Fruit fly (Drosophila melanogaster) whole organism, embryonic: ENCODE measurements around the gene CG17549.

ENCODE experiments used
- Awh ChIP-seq: fragments of 200-800 bp; sonication (Bioruptor generic); IDR thresholded peaks from 2 replicates; pipeline ENCODE4, ENCODE4 v1.3.6; 2022; ENCODE audit warnings: missing biosample characterization, missing genetic modification characterization
- BtbVII ChIP-seq: fragments of 200-800 bp; sonication (Bioruptor generic); optimal IDR thresholded peaks from 3 replicates; lab custom pipeline; 2017; ENCODE audit warnings: missing biosample characterization, mild to moderate bottlenecking, missing genetic modification characterization
- CG10274 ChIP-seq: fragments of 200-800 bp; sonication (Bioruptor generic); optimal IDR thresholded peaks from 3 replicates; lab custom pipeline; 2017; ENCODE audit warnings: missing biosample characterization, mild to moderate bottlenecking, missing genetic modification characterization
- CG10321 ChIP-seq: fragments of 200-800 bp; sonication (Bioruptor generic); IDR thresholded peaks from 2 replicates; pipeline ENCODE4 v1.3.6; 2022; ENCODE audit warnings: missing biosample characterization, missing genetic modification characterization
- CG10366 ChIP-seq: fragments of 200-800 bp; sonication (Bioruptor generic); IDR thresholded peaks from 2 replicates; pipeline ENCODE4 v1.3.6; 2022; ENCODE audit warnings: missing biosample characterization, missing genetic modification characterization
- CG11696 ChIP-seq: fragments of 200-800 bp; sonication (Bioruptor generic); IDR thresholded peaks from 2 replicates; pipeline ENCODE4 v1.3.6; 2022; ENCODE audit warnings: missing biosample characterization, missing genetic modification characterization
- CG11723 ChIP-seq: fragments of 200-800 bp; sonication (Bioruptor generic); optimal IDR thresholded peaks from 2 replicates; lab custom pipeline; 2017; ENCODE audit warnings: missing biosample characterization, mild to moderate bottlenecking, missing genetic modification characterization
- CG12071 ChIP-seq: fragments of 200-800 bp; sonication (Bioruptor generic); optimal IDR thresholded peaks from 3 replicates; lab custom pipeline; 2018; ENCODE audit warnings: missing biosample characterization, mild to moderate bottlenecking, missing genetic modification characterization
- CG12391 ChIP-seq: fragments of 200-800 bp; sonication (Bioruptor generic); optimal IDR thresholded peaks from 3 replicates; lab custom pipeline; 2018; ENCODE audit warnings: missing biosample characterization, mild to moderate bottlenecking, missing genetic modification characterization, moderate library complexity
- CG13296 ChIP-seq: fragments of 200-800 bp; sonication (Bioruptor generic); optimal IDR thresholded peaks from 3 replicates; lab custom pipeline; 2018; ENCODE audit warnings: missing biosample characterization, mild to moderate bottlenecking, missing genetic modification characterization
- CG13775 ChIP-seq: fragments of 200-800 bp; sonication (Bioruptor generic); optimal IDR thresholded peaks from 3 replicates; lab custom pipeline; 2017; ENCODE audit warnings: missing biosample characterization, mild to moderate bottlenecking, missing genetic modification characterization
- CG14710 ChIP-seq: fragments of 200-800 bp; sonication (Bioruptor generic); optimal IDR thresholded peaks from 3 replicates; lab custom pipeline; 2019; ENCODE audit warnings: missing biosample characterization, mild to moderate bottlenecking, missing genetic modification characterization, moderate library complexity
- CG15011 ChIP-seq: fragments of 200-800 bp; sonication (Bioruptor generic); optimal IDR thresholded peaks from 3 replicates; lab custom pipeline; 2018; ENCODE audit warnings: missing biosample characterization, mild to moderate bottlenecking, missing genetic modification characterization
- CG1647 ChIP-seq: fragments of 200-800 bp; sonication (Bioruptor generic); optimal IDR thresholded peaks from 3 replicates; lab custom pipeline; 2016; ENCODE audit warnings: missing biosample characterization, missing genetic modification characterization
- CG18599 ChIP-seq: fragments of 200-800 bp; sonication (Bioruptor generic); optimal IDR thresholded peaks from 3 replicates; lab custom pipeline; 2017; ENCODE audit warnings: missing biosample characterization, missing genetic modification characterization, mild to moderate bottlenecking, moderate library complexity, missing genetic modification reagents
- CG18764 ChIP-seq: fragments of 200-800 bp; sonication (Bioruptor generic); optimal IDR thresholded peaks from 3 replicates; lab custom pipeline; 2016; ENCODE audit warnings: missing biosample characterization, missing genetic modification characterization
- CG2678 ChIP-seq: fragments of 200-800 bp; sonication (Bioruptor generic); optimal IDR thresholded peaks from 3 replicates; lab custom pipeline; 2019; ENCODE audit warnings: missing biosample characterization, mild to moderate bottlenecking, missing genetic modification characterization, moderate library complexity
- CG2712 ChIP-seq: fragments of 200-800 bp; optimal IDR thresholded peaks from 3 replicates; lab custom pipeline; 2019; ENCODE audit warnings: missing biosample characterization, mild to moderate bottlenecking, missing genetic modification characterization, moderate library complexity
- CG3838 ChIP-seq: fragments of 200-800 bp; sonication (Bioruptor generic); optimal IDR thresholded peaks from 3 replicates; lab custom pipeline; 2016; ENCODE audit warnings: missing biosample characterization, missing genetic modification characterization
- CG4820 ChIP-seq: fragments of 200-800 bp; sonication (Bioruptor generic); optimal IDR thresholded peaks from 3 replicates; lab custom pipeline; 2016; ENCODE audit warnings: missing biosample characterization, missing genetic modification characterization
- CG5245 ChIP-seq: fragments of 200-800 bp; sonication (Bioruptor generic); optimal IDR thresholded peaks from 3 replicates; lab custom pipeline; 2016; ENCODE audit warnings: missing biosample characterization, missing genetic modification characterization
- CG7271 ChIP-seq: fragments of 200-800 bp; sonication (Bioruptor generic); optimal IDR thresholded peaks from 2 replicates; lab custom pipeline; 2018; ENCODE audit warnings: missing biosample characterization, mild to moderate bottlenecking, missing genetic modification characterization, moderate library complexity
- CG7963 ChIP-seq: fragments of 200-800 bp; sonication (Bioruptor generic); IDR thresholded peaks from 3 replicates; pipeline ENCODE4 v1.3.6; 2022; ENCODE audit warnings: missing biosample characterization, missing genetic modification characterization; ENCODE audit not compliant: partially characterized antibody
- CG9876 ChIP-seq: fragments of 200-800 bp; sonication (Bioruptor generic); optimal IDR thresholded peaks from 2 replicates; lab custom pipeline; 2016; ENCODE audit warnings: missing biosample characterization, missing genetic modification characterization
- CG9932 ChIP-seq: fragments of 200-800 bp; sonication (Bioruptor generic); IDR thresholded peaks from 2 replicates; pipeline ENCODE4 v1.3.6; 2022; ENCODE audit warnings: missing biosample characterization, missing genetic modification characterization
- D ChIP-seq, 2 experiments: fragments of 200-800 bp in 1 of 2; fragments of >200 bp in 1 of 2; sonication (Bioruptor generic) in 1 of 2; optimal IDR thresholded peaks; 2 replicates in 1 of 2; 3 replicates in 1 of 2; lab custom pipeline; 2017; ENCODE audit warnings: mild to moderate bottlenecking in 1 of 2, missing biosample characterization in 1 of 2, missing genetic modification characterization in 1 of 2, missing genetic modification reagents in 1 of 2
- D19B ChIP-seq: fragments of 200-800 bp; sonication (Bioruptor generic); optimal IDR thresholded peaks from 2 replicates; lab custom pipeline; 2017; ENCODE audit warnings: missing biosample characterization, mild to moderate bottlenecking, missing genetic modification characterization
- E2f1 ChIP-seq: fragments of 200-800 bp; sonication (Bioruptor generic); IDR thresholded peaks from 2 replicates; pipeline ENCODE4 v1.3.6; 2022; ENCODE audit warnings: missing biosample characterization, missing genetic modification characterization
- GATAe ChIP-seq: fragments of 200-800 bp; sonication (Bioruptor generic); conservative IDR thresholded peaks from 2 replicates; pipeline ENCODE4 v1.3.6; 2022; ENCODE audit warnings: missing biosample characterization, missing genetic modification characterization
- Myb ChIP-seq: fragments of 200-800 bp; sonication (Bioruptor generic); optimal IDR thresholded peaks from 2 replicates; lab custom pipeline; 2016; ENCODE audit warnings: missing biosample characterization, missing genetic modification characterization
- NC2α ChIP-seq: fragments of 200-800 bp; sonication (Bioruptor generic); optimal IDR thresholded peaks from 2 replicates; lab custom pipeline; 2016; ENCODE audit warnings: missing biosample characterization, missing genetic modification characterization
- Nf-YB ChIP-seq: fragments of 200-800 bp; sonication (Bioruptor generic); optimal IDR thresholded peaks from 3 replicates; lab custom pipeline; 2019; ENCODE audit warnings: missing biosample characterization, mild to moderate bottlenecking, missing genetic modification characterization, moderate library complexity
- Rfx ChIP-seq: fragments of 200-800 bp; sonication (Bioruptor generic); IDR thresholded peaks from 2 replicates; pipeline ENCODE4 v1.3.6; 2022; ENCODE audit warnings: missing biosample characterization, missing genetic modification characterization
- Sox102F ChIP-seq: fragments of 200-800 bp; sonication (Bioruptor generic); optimal IDR thresholded peaks from 2 replicates; lab custom pipeline; 2018; ENCODE audit warnings: missing biosample characterization, mild to moderate bottlenecking, missing genetic modification characterization, moderate library complexity
- crc ChIP-seq: fragments of 200-800 bp; sonication (Bioruptor generic); optimal IDR thresholded peaks from 2 replicates; lab custom pipeline; 2016; ENCODE audit warnings: missing biosample characterization, missing genetic modification characterization
- croc ChIP-seq: fragments of 200-800 bp; sonication (Bioruptor generic); conservative IDR thresholded peaks from 3 replicates; pipeline ENCODE4 v1.3.6; 2022; ENCODE audit warnings: missing biosample characterization, missing genetic modification characterization
- cwo ChIP-seq: fragments of 200-800 bp; sonication (Bioruptor generic); optimal IDR thresholded peaks from 3 replicates; lab custom pipeline; 2017; ENCODE audit warnings: missing biosample characterization, missing genetic modification characterization, mild to moderate bottlenecking, moderate library complexity, missing genetic modification reagents
- grau ChIP-seq: fragments of 200-800 bp; optimal IDR thresholded peaks from 3 replicates; lab custom pipeline; 2019; ENCODE audit warnings: missing biosample characterization, mild to moderate bottlenecking, missing genetic modification characterization, moderate library complexity
- grn ChIP-seq: fragments of 200-800 bp; sonication (Bioruptor generic); optimal IDR thresholded peaks from 3 replicates; lab custom pipeline; 2017; ENCODE audit warnings: missing biosample characterization, missing genetic modification characterization
- gsb ChIP-seq: fragments of 200-800 bp; sonication (Bioruptor generic); IDR thresholded peaks from 2 replicates; pipeline ENCODE4 v1.3.6; 2022; ENCODE audit warnings: missing biosample characterization, missing genetic modification characterization
- hbn ChIP-seq: fragments of 200-800 bp; sonication (Bioruptor generic); IDR thresholded peaks from 2 replicates; pipeline ENCODE4 v1.3.6; 2022; ENCODE audit warnings: missing biosample characterization, missing genetic modification characterization; ENCODE audit not compliant: partially characterized antibody
- her ChIP-seq: fragments of 200-800 bp; sonication (Bioruptor generic); optimal IDR thresholded peaks from 2 replicates; lab custom pipeline; 2016; ENCODE audit warnings: missing biosample characterization, missing genetic modification characterization
- ind ChIP-seq: fragments of 200-800 bp; sonication (Bioruptor generic); optimal IDR thresholded peaks from 3 replicates; lab custom pipeline; 2016; ENCODE audit warnings: missing biosample characterization, missing genetic modification characterization
- lov ChIP-seq, 2 experiments: fragments of 200-800 bp in 1 of 2; fragments of >200 bp in 1 of 2; sonication (Bioruptor generic) in 1 of 2; IDR thresholded peaks in 1 of 2; optimal IDR thresholded peaks in 1 of 2; 2 replicates in 1 of 2; 3 replicates in 1 of 2; pipeline versions ENCODE4 v1.3.6 to Lab custom; 2017 to 2022; ENCODE audit warnings: missing biosample characterization in 1 of 2, missing genetic modification characterization in 1 of 2
- pros ChIP-seq: fragments of 200-800 bp; sonication (Bioruptor generic); optimal IDR thresholded peaks from 3 replicates; lab custom pipeline; 2019; ENCODE audit warnings: missing biosample characterization, mild to moderate bottlenecking, missing genetic modification characterization, moderate library complexity
- psq ChIP-seq: fragments of 200-800 bp; sonication (Bioruptor generic); optimal IDR thresholded peaks from 2 replicates; lab custom pipeline; 2017; ENCODE audit warnings: missing biosample characterization, missing genetic modification characterization
- row ChIP-seq: fragments of 200-800 bp; sonication (Bioruptor generic); IDR thresholded peaks from 3 replicates; pipeline ENCODE4 v1.3.6; 2022; ENCODE audit warnings: missing biosample characterization, missing genetic modification characterization
- sens-2 ChIP-seq: fragments of 200-800 bp; sonication (Bioruptor generic); IDR thresholded peaks from 2 replicates; pipeline ENCODE4 v1.3.6; 2022; ENCODE audit warnings: missing biosample characterization, missing genetic modification characterization
- slp2 ChIP-seq: fragments of 200-800 bp; sonication (Bioruptor generic); optimal IDR thresholded peaks from 2 replicates; lab custom pipeline; 2016; ENCODE audit warnings: missing biosample characterization, missing genetic modification characterization
- tgo ChIP-seq: fragments of 200-800 bp; sonication (Bioruptor generic); IDR thresholded peaks from 3 replicates; pipeline ENCODE4 v1.3.6; 2022; ENCODE audit warnings: missing biosample characterization, missing genetic modification characterization
- yki ChIP-seq: fragments of >200 bp; optimal IDR thresholded peaks from 3 replicates; lab custom pipeline; 2018

The CG17549 gene

dm6 chr2L:19373809-19374208 lies 16.1 kb downstream of the CG17549 start (continued):
- TF ChIP-seq Myb = no peak
- no peak for TF ChIP-seq grn (GFP tag; lab: Kevin White, UChicago)
- TF ChIP-seq CG12391 (tag; lab: Kevin White, UChicago) = peak; percentile 52
- no peak for TF ChIP-seq CG7963 (GFP tag; lab: Robert Waterston, UW)
- TF ChIP-seq gsb (GFP tag; lab: Robert Waterston, UW) = no peak
- no peak for TF ChIP-seq CG9932 (GFP tag; lab: Robert Waterston, UW)
- TF ChIP-seq psq (GFP tag; lab: Kevin White, UChicago) = no peak
- TF ChIP-seq E2f1 = no peak
- TF ChIP-seq CG12071 (GFP tag; lab: Kevin White, UChicago) = no peak
- no peak for TF ChIP-seq hbn (GFP tag; lab: Robert Waterston, UW)
- no peak for TF ChIP-seq CG9876
- TF ChIP-seq CG15011 = no peak
- TF ChIP-seq her (GFP tag; lab: Kevin White, UChicago) = no peak
- no peak for TF ChIP-seq CG3838 (GFP tag; lab: Kevin White, UChicago)
- TF ChIP-seq CG4820 (GFP tag; lab: Kevin White, UChicago) = no peak
- TF ChIP-seq lov (optimal IDR thresholded peaks at IDR 0.05; lab: Kevin White, UChicago) = no peak
- TF ChIP-seq lov (GFP tag; IDR thresholded peaks at IDR 0.05; lab: Robert Waterston, UW) = no peak
- peak; percentile 27 for TF ChIP-seq Sox102F
- no peak for TF ChIP-seq CG11723 (GFP tag; lab: Kevin White, UChicago)
- TF ChIP-seq pros (GFP tag; lab: Kevin White, UChicago) = no peak
- TF ChIP-seq CG11696 (GFP tag; lab: Robert Waterston, UW) = no peak
- no peak for TF ChIP-seq CG10321 (GFP tag; lab: Robert Waterston, UW)
- TF ChIP-seq BtbVII (GFP tag; lab: Kevin White, UChicago) = no peak
- TF ChIP-seq cwo (GFP tag; lab: Kevin White, UChicago) = no peak
- TF ChIP-seq grau = peak; percentile 43
- TF ChIP-seq Nf-YB (GFP tag; lab: Kevin White, UChicago) = no peak
- TF ChIP-seq slp2 (GFP tag; lab: Kevin White, UChicago) = no peak
- no peak for TF ChIP-seq CG10274 (GFP tag; lab: Kevin White, UChicago)
- TF ChIP-seq ind (GFP tag; lab: Kevin White, UChicago) = peak; percentile 16
- no peak for TF ChIP-seq D19B (GFP tag; lab: Kevin White, UChicago)
- TF ChIP-seq CG18764 = no peak
- no peak for TF ChIP-seq crc (GFP tag; lab: Kevin White, UChicago)
- peak; percentile 36 for TF ChIP-seq CG18599 (GFP tag; lab: Kevin White, UChicago)
- TF ChIP-seq CG10366 (GFP tag; lab: Robert Waterston, UW) = no peak
- TF ChIP-seq Rfx (GFP tag; lab: Robert Waterston, UW) = no peak
- peak; percentile 9 for TF ChIP-seq CG5245 (GFP tag; lab: Kevin White, UChicago)
- TF ChIP-seq CG2678 (tag; lab: Kevin White, UChicago) = peak; percentile 62
- TF ChIP-seq yki (lab: Kevin White, UChicago) = no peak
- TF ChIP-seq D (optimal IDR thresholded peaks at IDR 0.05; lab: Kevin White, UChicago) = no peak
- peak; percentile 34 for TF ChIP-seq D (GFP tag; optimal IDR thresholded peaks at IDR 0.05; lab: Kevin White, UChicago)
- no peak for TF ChIP-seq NC2α (GFP tag; lab: Kevin White, UChicago)
- no peak for TF ChIP-seq sens-2 (GFP tag; lab: Robert Waterston, UW)
- peak; percentile 53; the same call in 1 of the 3 replicates for TF ChIP-seq row (GFP tag; lab: Robert Waterston, UW)
- no peak for TF ChIP-seq CG1647 (GFP tag; lab: Kevin White, UChicago)
- TF ChIP-seq croc (GFP tag; lab: Robert Waterston, UW) = 0 out of 3 replicates have a peak, but pooled peaks have one; percentile 27
- no peak for TF ChIP-seq CG13296 (GFP tag; lab: Kevin White, UChicago)
- peak; percentile 10 for TF ChIP-seq CG13775 (GFP tag; lab: Kevin White, UChicago)
- TF ChIP-seq GATAe = no peak
- peak; percentile 24; the same call in 1 of the 3 replicates for TF ChIP-seq tgo (GFP tag; lab: Robert Waterston, UW)
- TF ChIP-seq CG14710 = peak; percentile 51
- no peak for TF ChIP-seq Awh
- TF ChIP-seq CG2712 (tag; lab: Kevin White, UChicago) = peak; percentile 67
- TF ChIP-seq CG7271 (tag; lab: Kevin White, UChicago) = no peak
